Fruit fly (Drosophila melanogaster): ENCODE data around the gene CG42371.

dm6 chr2L:2181971-2182643, 34.9 kb downstream of the CG42371 start:
- TF ChIP-seq h (optimal IDR thresholded peaks at IDR 0.05) (no peak), psq (optimal IDR thresholded peaks at IDR 0.05) (no peak), ttk (optimal IDR thresholded peaks at IDR 0.05) (no peak)

Data from Kc167 (cell line).